Fruit fly (Drosophila melanogaster) whole organism, embryonic: ENCODE data around the gene CG33773.

Source experiments
- Atf-2 ChIP-seq: fragments of 200-800 bp; sonication (Bioruptor generic); optimal IDR thresholded peaks from 2 replicates; lab custom pipeline; 2016; ENCODE audit warnings: missing biosample characterization, missing genetic modification characterization
- B-H2 ChIP-seq: fragments of 200-800 bp; sonication (Bioruptor generic); optimal IDR thresholded peaks from 2 replicates; lab custom pipeline; 2018; ENCODE audit warnings: missing biosample characterization, mild to moderate bottlenecking, missing genetic modification characterization
- Blimp-1 ChIP-seq: fragments of 200-800 bp; sonication (Bioruptor generic); optimal IDR thresholded peaks from 3 replicates; lab custom pipeline; 2018; ENCODE audit warnings: missing biosample characterization, missing genetic modification characterization, mild to moderate bottlenecking, moderate library complexity, missing genetic modification reagents
- C15 ChIP-seq: fragments of 200-800 bp; sonication (Bioruptor generic); IDR thresholded peaks from 3 replicates; pipeline ENCODE4 v1.3.6; 2022; ENCODE audit warnings: missing biosample characterization, missing genetic modification characterization
- CG10147 ChIP-seq: fragments of 200-800 bp; sonication (Bioruptor generic); optimal IDR thresholded peaks from 2 replicates; lab custom pipeline; 2019; ENCODE audit warnings: missing biosample characterization, mild to moderate bottlenecking, missing genetic modification characterization, moderate library complexity
- CG12236 ChIP-seq: fragments of 200-800 bp; sonication (Bioruptor generic); optimal IDR thresholded peaks from 2 replicates; lab custom pipeline; 2016; ENCODE audit warnings: missing biosample characterization, missing genetic modification characterization
- CG15073 ChIP-seq: fragments of 200-800 bp; sonication (Bioruptor generic); optimal IDR thresholded peaks from 2 replicates; lab custom pipeline; 2016; ENCODE audit warnings: missing biosample characterization, missing genetic modification characterization
- CG15269 ChIP-seq: fragments of 200-800 bp; sonication (Bioruptor generic); optimal IDR thresholded peaks from 2 replicates; lab custom pipeline; 2018; ENCODE audit warnings: missing biosample characterization, mild to moderate bottlenecking, missing genetic modification characterization, moderate library complexity
- CG15479 ChIP-seq: fragments of 200-800 bp; sonication (Bioruptor generic); optimal IDR thresholded peaks from 3 replicates; lab custom pipeline; 2019; ENCODE audit warnings: missing biosample characterization, mild to moderate bottlenecking, missing genetic modification characterization, moderate library complexity
- CG18011 ChIP-seq: fragments of 200-800 bp; sonication (Bioruptor generic); optimal IDR thresholded peaks from 2 replicates; lab custom pipeline; 2017; ENCODE audit warnings: missing biosample characterization, missing genetic modification characterization, mild to moderate bottlenecking, moderate library complexity, missing genotype
- CG2199 ChIP-seq: fragments of 200-800 bp; sonication (Bioruptor generic); IDR thresholded peaks from 3 replicates; pipeline ENCODE4 v1.3.6; 2022; ENCODE audit warnings: missing biosample characterization, missing genetic modification characterization
- CG31388 ChIP-seq: fragments of 200-800 bp; sonication (Bioruptor generic); optimal IDR thresholded peaks from 2 replicates; lab custom pipeline; 2016; ENCODE audit warnings: missing biosample characterization, missing genetic modification characterization
- CG34422 ChIP-seq: fragments of 200-800 bp; sonication (Bioruptor generic); IDR thresholded peaks from 3 replicates; pipeline ENCODE4 v1.3.6; 2022; ENCODE audit warnings: missing biosample characterization, missing genetic modification characterization
- CG3995 ChIP-seq: fragments of 200-800 bp; sonication (Bioruptor generic); optimal IDR thresholded peaks from 3 replicates; lab custom pipeline; 2016; ENCODE audit warnings: missing biosample characterization, missing genetic modification characterization
- CG4404 ChIP-seq: fragments of 200-800 bp; sonication (Bioruptor generic); IDR thresholded peaks from 2 replicates; pipeline ENCODE4 v1.3.6; 2022; ENCODE audit warnings: missing biosample characterization, missing genetic modification characterization
- CG4617 ChIP-seq: fragments of 200-800 bp; sonication (Bioruptor generic); optimal IDR thresholded peaks from 3 replicates; lab custom pipeline; 2016; ENCODE audit warnings: missing biosample characterization, missing genetic modification characterization, borderline replicate concordance
- CG7357 ChIP-seq: fragments of 200-800 bp; sonication (Bioruptor generic); IDR thresholded peaks from 3 replicates; pipeline ENCODE4 v1.3.6; 2022; ENCODE audit warnings: missing biosample characterization, missing genetic modification characterization
- CG7786 ChIP-seq: fragments of 200-800 bp; sonication (Bioruptor generic); optimal IDR thresholded peaks from 2 replicates; lab custom pipeline; 2016; ENCODE audit warnings: missing biosample characterization, missing genetic modification characterization
- CG8089 ChIP-seq: fragments of 200-800 bp; sonication (Bioruptor generic); optimal IDR thresholded peaks from 3 replicates; lab custom pipeline; 2016; ENCODE audit warnings: missing biosample characterization, missing genetic modification characterization
- Dip2 ChIP-seq: fragments of 200-800 bp; sonication (Bioruptor generic); IDR thresholded peaks from 2 replicates; pipeline ENCODE4 v1.3.6; 2022; ENCODE audit warnings: missing biosample characterization, missing genetic modification characterization
- E2f2 ChIP-seq: fragments of 200-800 bp; sonication (Bioruptor generic); IDR thresholded peaks from 2 replicates; pipeline ENCODE4 v1.3.6; 2022; ENCODE audit warnings: missing biosample characterization, missing genetic modification characterization
- Gsc ChIP-seq: fragments of 200-800 bp; sonication (Bioruptor generic); IDR thresholded peaks from 2 replicates; pipeline ENCODE4 v1.3.6; 2022; ENCODE audit warnings: missing biosample characterization, missing genetic modification characterization
- HLH54F ChIP-seq: fragments of 200-800 bp; sonication (Bioruptor generic); optimal IDR thresholded peaks from 3 replicates; lab custom pipeline; 2016; ENCODE audit warnings: missing biosample characterization, missing genetic modification characterization
- HLHmδ ChIP-seq: fragments of 200-800 bp; sonication (Bioruptor generic); optimal IDR thresholded peaks from 2 replicates; lab custom pipeline; 2018; ENCODE audit warnings: missing biosample characterization, mild to moderate bottlenecking, missing genetic modification characterization, moderate library complexity
- Kr ChIP-seq: fragments of 200-800 bp; sonication (Bioruptor generic); optimal IDR thresholded peaks from 2 replicates; lab custom pipeline; 2017; ENCODE audit warnings: missing biosample characterization, mild to moderate bottlenecking, missing genetic modification characterization
- Neu2 ChIP-seq: fragments of 200-800 bp; sonication (Bioruptor generic); optimal IDR thresholded peaks from 3 replicates; lab custom pipeline; 2016; ENCODE audit warnings: missing biosample characterization, missing genetic modification characterization, borderline replicate concordance
- Rfx ChIP-seq: fragments of 200-800 bp; sonication (Bioruptor generic); IDR thresholded peaks from 2 replicates; pipeline ENCODE4 v1.3.6; 2022; ENCODE audit warnings: missing biosample characterization, missing genetic modification characterization
- Side ChIP-seq: fragments of 200-800 bp; sonication (Bioruptor generic); optimal IDR thresholded peaks from 2 replicates; lab custom pipeline; 2016; ENCODE audit warnings: missing biosample characterization, missing genetic modification characterization
- Sox100B ChIP-seq: fragments of 200-800 bp; sonication (Bioruptor generic); optimal IDR thresholded peaks from 3 replicates; lab custom pipeline; 2018; ENCODE audit warnings: missing biosample characterization, mild to moderate bottlenecking, missing genetic modification characterization
- Sry-β ChIP-seq: fragments of 200-800 bp; sonication (Bioruptor generic); optimal IDR thresholded peaks from 2 replicates; lab custom pipeline; 2018; ENCODE audit warnings: missing biosample characterization, mild to moderate bottlenecking, missing genetic modification characterization, moderate library complexity
- bbx ChIP-seq: fragments of 200-800 bp; sonication (Bioruptor generic); IDR thresholded peaks from 2 replicates; pipeline ENCODE4 v1.3.6; 2022; ENCODE audit warnings: missing biosample characterization, missing genetic modification characterization; ENCODE audit not compliant: partially characterized antibody
- corto ChIP-seq: fragments of 200-800 bp; sonication (Bioruptor generic); optimal IDR thresholded peaks from 2 replicates; lab custom pipeline; 2016; ENCODE audit warnings: missing biosample characterization, mild to moderate bottlenecking, missing genetic modification characterization, moderate library complexity
- da ChIP-seq: fragments of 200-800 bp; sonication (Bioruptor generic); optimal IDR thresholded peaks from 2 replicates; lab custom pipeline; 2016; ENCODE audit warnings: missing biosample characterization, missing genetic modification characterization
- disco-r ChIP-seq: fragments of 200-800 bp; sonication (Bioruptor generic); optimal IDR thresholded peaks from 2 replicates; lab custom pipeline; 2016; ENCODE audit warnings: missing biosample characterization, missing genetic modification characterization
- gcm2 ChIP-seq: fragments of 200-800 bp; sonication (Bioruptor generic); optimal IDR thresholded peaks from 2 replicates; lab custom pipeline; 2016; ENCODE audit warnings: missing biosample characterization, missing genetic modification characterization
- grn ChIP-seq: fragments of 200-800 bp; sonication (Bioruptor generic); optimal IDR thresholded peaks from 3 replicates; lab custom pipeline; 2017; ENCODE audit warnings: missing biosample characterization, missing genetic modification characterization
- gt ChIP-seq: fragments of 200-800 bp; sonication (Bioruptor generic); IDR thresholded peaks from 2 replicates; pipeline ENCODE4 v1.3.6; 2022; ENCODE audit warnings: missing biosample characterization, missing genetic modification characterization
- lov ChIP-seq, 2 experiments: fragments of 200-800 bp in 1 of 2; fragments of >200 bp in 1 of 2; sonication (Bioruptor generic) in 1 of 2; IDR thresholded peaks in 1 of 2; optimal IDR thresholded peaks in 1 of 2; 2 replicates in 1 of 2; 3 replicates in 1 of 2; pipeline versions ENCODE4 v1.3.6 to Lab custom; 2017 to 2022; ENCODE audit warnings: missing biosample characterization in 1 of 2, missing genetic modification characterization in 1 of 2
- maf-S ChIP-seq: fragments of 200-800 bp; sonication (Bioruptor generic); optimal IDR thresholded peaks from 2 replicates; lab custom pipeline; 2016; ENCODE audit warnings: missing biosample characterization, missing genetic modification characterization
- peb ChIP-seq: fragments of 200-800 bp; sonication (Bioruptor generic); IDR thresholded peaks from 2 replicates; pipeline ENCODE4 v1.3.6; 2022; ENCODE audit warnings: missing biosample characterization, missing genetic modification characterization
- sd ChIP-seq: fragments of 200-800 bp; sonication (Bioruptor generic); optimal IDR thresholded peaks from 3 replicates; lab custom pipeline; 2018; ENCODE audit warnings: missing biosample characterization, mild to moderate bottlenecking, missing genetic modification characterization, moderate library complexity
- sens-2 ChIP-seq: fragments of 200-800 bp; sonication (Bioruptor generic); IDR thresholded peaks from 2 replicates; pipeline ENCODE4 v1.3.6; 2022; ENCODE audit warnings: missing biosample characterization, missing genetic modification characterization
- so ChIP-seq: fragments of 200-800 bp; sonication (Bioruptor generic); IDR thresholded peaks from 3 replicates; pipeline ENCODE4 v1.3.6; 2022; ENCODE audit warnings: missing biosample characterization, missing genetic modification characterization
- trh ChIP-seq: fragments of 200-800 bp; sonication (Bioruptor generic); optimal IDR thresholded peaks from 2 replicates; lab custom pipeline; 2016; ENCODE audit warnings: missing biosample characterization, missing genetic modification characterization
- tup ChIP-seq: fragments of 200-800 bp; sonication (Bioruptor generic); optimal IDR thresholded peaks from 2 replicates; lab custom pipeline; 2016; ENCODE audit warnings: missing biosample characterization, mild to moderate bottlenecking, missing genetic modification characterization, moderate library complexity
- vfl ChIP-seq: fragments of 200-800 bp; sonication (Bioruptor generic); optimal IDR thresholded peaks from 2 replicates; lab custom pipeline; 2016; ENCODE audit warnings: missing biosample characterization, missing genetic modification characterization
- wor ChIP-seq: fragments of 200-800 bp; sonication (Bioruptor generic); IDR thresholded peaks from 2 replicates; pipeline ENCODE4 v1.3.6; 2022; ENCODE audit warnings: missing biosample characterization, missing genetic modification characterization
- zfh2 ChIP-seq: fragments of 200-800 bp; sonication (Bioruptor generic); optimal IDR thresholded peaks from 2 replicates; lab custom pipeline; 2016; ENCODE audit warnings: missing biosample characterization, missing genetic modification characterization

Gene CG33773

dm6 chr3R:31060708-31061625, 25.8 kb downstream of the CG33773 start, which contains the start of gene dco (continued):
- TF ChIP-seq bbx (GFP tag; lab: Robert Waterston, UW) (0 out of 2 replicates have a peak, but pooled peaks have one; percentile 6), Kr (GFP tag; lab: Kevin White, UChicago) (no peak), gcm2 (GFP tag; lab: Kevin White, UChicago) (no peak), CG34422 (GFP tag; lab: Robert Waterston, UW) (peak; percentile 79; the same call in 2 of the 3 replicates), HLHmδ (GFP tag; lab: Kevin White, UChicago) (peak; percentile 70), CG31388 (GFP tag; lab: Kevin White, UChicago) (peak; percentile 42), Dip2 (GFP tag; lab: Robert Waterston, UW) (peak; percentile 88), CG12236 (no peak), peb (GFP tag; lab: Robert Waterston, UW) (peak; percentile 42; the same call in 1 of the 2 replicates), disco-r (GFP tag; lab: Kevin White, UChicago) (peak; percentile 65), CG4404 (GFP tag; lab: Robert Waterston, UW) (peak; percentile 68), zfh2 (GFP tag; lab: Kevin White, UChicago) (peak; percentile 55), HLH54F (GFP tag; lab: Kevin White, UChicago) (peak; percentile 80), CG3995 (GFP tag; lab: Kevin White, UChicago) (peak; percentile 97), Neu2 (peak; percentile 25), CG4617 (peak; percentile 35), trh (GFP tag; lab: Kevin White, UChicago) (peak; percentile 24), CG8089 (GFP tag; lab: Kevin White, UChicago) (peak; percentile 71), gt (GFP tag; lab: Robert Waterston, UW) (no peak), Sry-β (peak; percentile 95), CG7357 (GFP tag; lab: Robert Waterston, UW) (peak; percentile 61; the same call in 1 of the 3 replicates), B-H2 (GFP tag; lab: Kevin White, UChicago) (peak; percentile 63), da (GFP tag; lab: Kevin White, UChicago) (peak; percentile 45), Sox100B (GFP tag; lab: Kevin White, UChicago) (no peak), corto (no peak), Atf-2 (GFP tag; lab: Kevin White, UChicago) (peak; percentile 4), tup (no peak), CG15073 (GFP tag; lab: Kevin White, UChicago) (no peak), Side (GFP tag; lab: Kevin White, UChicago) (peak; percentile 73), CG7786 (GFP tag; lab: Kevin White, UChicago) (peak; percentile 50), sd (peak; percentile 25), CG10147 (GFP tag; lab: Kevin White, UChicago) (peak; percentile 5), Gsc (GFP tag; lab: Robert Waterston, UW) (peak; percentile 69), CG2199 (peak; percentile 90), CG18011 (GFP tag; lab: Kevin White, UChicago) (no peak), E2f2 (peak; percentile 54), lov (optimal IDR thresholded peaks at IDR 0.05; lab: Kevin White, UChicago) (no peak), lov (GFP tag; IDR thresholded peaks at IDR 0.05; lab: Robert Waterston, UW) (peak; percentile 76; the same call in 2 of the 3 replicates), Blimp-1 (GFP tag; lab: Kevin White, UChicago) (peak; percentile 59), grn (GFP tag; lab: Kevin White, UChicago) (no peak), so (GFP tag; lab: Robert Waterston, UW) (peak; percentile 50; the same call in 1 of the 3 replicates), C15 (GFP tag; lab: Robert Waterston, UW) (no peak), Rfx (GFP tag; lab: Robert Waterston, UW) (peak; percentile 96), vfl (peak; percentile 5), wor (GFP tag; lab: Robert Waterston, UW) (peak; percentile 50; the same call in 1 of the 2 replicates), maf-S (GFP tag; lab: Kevin White, UChicago) (no peak), CG15479 (GFP tag; lab: Kevin White, UChicago) (no peak), CG15269 (tag; lab: Kevin White, UChicago) (peak; percentile 35), sens-2 (GFP tag; lab: Robert Waterston, UW) (peak; percentile 22; the same call in 1 of the 2 replicates)
